Worm (Caenorhabditis elegans) whole organism, early embryonic: Measurements from ENCODE around the gene crm-1.

Source experiments
- F13C5.2 ChIP-seq: sonication (generic microtip); optimal IDR thresholded peaks from 2 replicates; lab custom pipeline; 2017; ENCODE audit warnings: mild to moderate bottlenecking, missing genetic modification characterization, inconsistent platforms, missing compliant biosample characterization
- aly-1 ChIP-seq: sonication (generic microtip); optimal IDR thresholded peaks from 2 replicates; lab custom pipeline; 2016; ENCODE audit warnings: missing genetic modification characterization, missing compliant biosample characterization
- ama-1 ChIP-seq: fragments of 150-350 bp; optimal IDR thresholded peaks from 2 replicates; lab custom pipeline; 2014
- flt-1 ChIP-seq: fragments of 200-800 bp; sonication (Bioruptor generic); IDR thresholded peaks from 2 replicates; pipeline ENCODE4 v1.3.6; 2022; ENCODE audit warnings: missing genetic modification characterization, missing compliant biosample characterization
- hnd-1 ChIP-seq: sonication (generic microtip); optimal IDR thresholded peaks from 2 replicates; lab custom pipeline; 2016; ENCODE audit warnings: missing genetic modification characterization, missing compliant biosample characterization
- pes-1 ChIP-seq: fragments of 200-800 bp; sonication (Bioruptor generic); IDR thresholded peaks from 2 replicates; pipeline ENCODE4 v1.3.6; 2022; ENCODE audit warnings: missing genetic modification reagents, missing genetic modification characterization, missing compliant biosample characterization

DNA sequence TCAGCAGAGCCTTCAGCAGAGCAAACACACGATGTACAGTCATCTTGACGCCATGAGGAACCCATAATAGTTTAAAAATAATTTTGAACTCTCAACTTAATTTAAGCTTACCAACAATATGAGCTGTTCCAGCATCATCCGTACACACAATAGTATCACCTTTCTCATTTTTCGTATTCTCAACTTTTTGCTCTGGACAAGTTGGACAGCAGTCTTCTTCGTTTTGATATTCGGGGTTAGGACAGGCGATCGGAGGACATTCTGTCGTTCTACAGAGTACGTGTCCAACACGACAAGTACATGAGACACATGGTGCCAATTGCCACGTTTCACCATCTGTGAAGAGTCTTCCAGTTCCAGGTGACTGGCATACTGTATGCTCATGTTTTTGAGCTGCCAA is 8.4 kb downstream of the crm-1 start:
- TF ChIP-seq ama-1 (lab: Kevin White, UChicago) (no peak), aly-1 (tag; lab: Kevin White, UChicago) (no peak), hnd-1 (no peak), flt-1 (GFP tag; lab: Robert Waterston, UW) (no peak), F13C5.2 (tag; lab: Kevin White, UChicago) (no peak), pes-1 (GFP tag; lab: Robert Waterston, UW) (no peak)
